Fruit fly (Drosophila melanogaster): ENCODE measurements around the gene CG11970.

- no peak for TF ChIP-seq CG8478 (optimal IDR thresholded peaks at IDR 0.05)
- peak in 1 of 2 experiments; percentile 30 for TF ChIP-seq CTCF (optimal IDR thresholded peaks at IDR 0.05)
These were observed 19.2 kb downstream of the CG11970 start, which contains the start of the genes CG31100 and CG11980 for dm6 chr3R:9003600-9004223.
